Worm (Caenorhabditis elegans) whole organism, late embryonic: ENCODE data around the gene srh-257.

Source experiments
- T23F11.4 ChIP-seq: fragments of 200-800 bp; sonication (Bioruptor generic); optimal IDR thresholded peaks from 2 replicates; lab custom pipeline; 2018; ENCODE audit warnings: mild to moderate bottlenecking, missing genetic modification characterization, missing compliant biosample characterization
- Y22D7AL.16 ChIP-seq: sonication (generic microtip); optimal IDR thresholded peaks from 2 replicates; lab custom pipeline; 2016; ENCODE audit warnings: missing genetic modification characterization, missing compliant biosample characterization
- ama-1 ChIP-seq: fragments of 150-350 bp; optimal IDR thresholded peaks from 2 replicates; lab custom pipeline; 2014
- ceh-14 ChIP-seq: sonication (generic microtip); optimal IDR thresholded peaks from 2 replicates; lab custom pipeline; 2016; ENCODE audit warnings: missing genotype, missing genetic modification characterization, missing compliant biosample characterization
- ceh-30 ChIP-seq: fragments of 150-350 bp; optimal IDR thresholded peaks from 2 replicates; lab custom pipeline; 2014; ENCODE audit warnings: missing biosample characterization, missing genetic modification characterization
- ceh-45 ChIP-seq: fragments of 200-800 bp; sonication (Bioruptor generic); IDR thresholded peaks from 2 replicates; pipeline ENCODE4 v1.3.6; 2022; ENCODE audit warnings: missing genetic modification reagents, missing genetic modification characterization, missing compliant biosample characterization
- ceh-9 ChIP-seq: sonication (generic microtip); optimal IDR thresholded peaks from 2 replicates; lab custom pipeline; 2016; ENCODE audit warnings: mild to moderate bottlenecking, missing genetic modification characterization, inconsistent platforms, missing compliant biosample characterization
- che-1 ChIP-seq: sonication (generic microtip); optimal IDR thresholded peaks from 2 replicates; lab custom pipeline; 2016; ENCODE audit warnings: mild to moderate bottlenecking, missing genetic modification characterization, missing compliant biosample characterization
- hlh-30 ChIP-seq: sonication (generic microtip); optimal IDR thresholded peaks from 2 replicates; lab custom pipeline; 2017; ENCODE audit warnings: antibody characterized with exemption, missing genetic modification characterization, missing compliant biosample characterization; ENCODE audit not compliant: insufficient read depth
- odd-2 ChIP-seq: sonication (generic microtip); optimal IDR thresholded peaks from 2 replicates; lab custom pipeline; 2017; ENCODE audit warnings: antibody characterized with exemption, mild to moderate bottlenecking, missing genetic modification characterization, missing compliant biosample characterization
- pag-3 ChIP-seq: sonication (generic microtip); optimal IDR thresholded peaks from 2 replicates; lab custom pipeline; 2016; ENCODE audit warnings: missing compliant biosample characterization, missing genetic modification characterization, borderline replicate concordance
- pha-2 ChIP-seq: sonication (generic microtip); optimal IDR thresholded peaks from 2 replicates; lab custom pipeline; 2017; ENCODE audit warnings: mild to moderate bottlenecking, missing genetic modification characterization, missing compliant biosample characterization
- ref-2 ChIP-seq: sonication (generic microtip); optimal IDR thresholded peaks from 2 replicates; lab custom pipeline; 2016; ENCODE audit warnings: missing genetic modification characterization, missing compliant biosample characterization
- rnt-1 ChIP-seq: sonication (generic microtip); optimal IDR thresholded peaks from 2 replicates; lab custom pipeline; 2016; ENCODE audit warnings: missing genetic modification characterization, missing compliant biosample characterization

DNA sequence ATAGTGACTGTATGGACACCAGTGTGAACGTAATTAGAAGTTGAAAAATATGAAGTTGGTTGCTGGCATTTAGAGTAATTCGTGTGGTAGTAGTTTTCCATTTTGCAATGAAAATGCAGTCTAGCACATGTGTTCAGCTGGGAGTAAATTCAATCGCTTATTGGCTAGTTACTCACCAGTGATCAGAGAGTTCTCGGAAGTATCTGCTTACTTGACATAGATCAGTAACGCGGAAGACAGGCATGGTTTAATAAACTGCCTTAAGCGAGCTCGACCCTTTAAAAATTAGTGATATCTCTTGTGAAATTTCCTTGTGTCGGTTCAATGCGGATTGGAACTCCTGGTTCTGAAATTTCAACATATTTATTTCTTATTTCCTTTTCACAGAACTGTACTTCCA is 30.8 kb upstream of the srh-257 start, which contains the start of gene srh-52:
- no peak for TF ChIP-seq pha-2 (tag; lab: Kevin White, UChicago)
- no peak for TF ChIP-seq ceh-30
- TF ChIP-seq ama-1 (lab: Kevin White, UChicago) = no peak
- TF ChIP-seq ceh-45 (GFP tag; lab: Robert Waterston, UW) = no peak
- TF ChIP-seq Y22D7AL.16 (tag; lab: Kevin White, UChicago) = no peak
- no peak for TF ChIP-seq hlh-30 (tag; lab: Kevin White, UChicago)
- TF ChIP-seq pag-3 (tag; lab: Kevin White, UChicago) = no peak
- TF ChIP-seq ceh-9 = no peak
- TF ChIP-seq odd-2 (tag; lab: Kevin White, UChicago) = no peak
- no peak for TF ChIP-seq ref-2
- no peak for TF ChIP-seq che-1
- no peak for TF ChIP-seq ceh-14 (tag; lab: Kevin White, UChicago)
- no peak for TF ChIP-seq T23F11.4 (GFP tag; lab: Kevin White, UChicago)
- no peak for TF ChIP-seq rnt-1 (tag; lab: Kevin White, UChicago)
